Worm (Caenorhabditis elegans) whole organism, late embryonic: ENCODE data around the gene F35E8.6.

Source experiments
- C08G9.2 ChIP-seq: sonication (generic microtip); optimal IDR thresholded peaks from 2 replicates; lab custom pipeline; 2016; ENCODE audit warnings: mild to moderate bottlenecking, missing genetic modification characterization, moderate library complexity, missing compliant biosample characterization
- C38D4.7 ChIP-seq: fragments of 200-800 bp; sonication (Bioruptor generic); optimal IDR thresholded peaks from 2 replicates; lab custom pipeline; 2018; ENCODE audit warnings: mild to moderate bottlenecking, missing genetic modification characterization, moderate library complexity, missing compliant biosample characterization
- F13H6.1 ChIP-seq: sonication (generic microtip); optimal IDR thresholded peaks from 2 replicates; lab custom pipeline; 2016; ENCODE audit warnings: missing genetic modification characterization, missing compliant biosample characterization
- T23F11.4 ChIP-seq: fragments of 200-800 bp; sonication (Bioruptor generic); optimal IDR thresholded peaks from 2 replicates; lab custom pipeline; 2018; ENCODE audit warnings: mild to moderate bottlenecking, missing genetic modification characterization, missing compliant biosample characterization
- ceh-14 ChIP-seq: sonication (generic microtip); optimal IDR thresholded peaks from 2 replicates; lab custom pipeline; 2016; ENCODE audit warnings: missing genotype, missing genetic modification characterization, missing compliant biosample characterization
- ceh-19 ChIP-seq: fragments of 200-800 bp; sonication (Bioruptor generic); optimal IDR thresholded peaks from 2 replicates; lab custom pipeline; 2018; ENCODE audit warnings: mild to moderate bottlenecking, missing genetic modification characterization, missing compliant biosample characterization
- ceh-22 ChIP-seq: sonication (generic microtip); optimal IDR thresholded peaks from 2 replicates; lab custom pipeline; 2017; ENCODE audit warnings: missing biosample characterization, missing genetic modification characterization
- ceh-24 ChIP-seq: sonication (generic microtip); optimal IDR thresholded peaks from 2 replicates; lab custom pipeline; 2016; ENCODE audit warnings: mild to moderate bottlenecking, missing genetic modification characterization, missing compliant biosample characterization
- ceh-30 ChIP-seq: fragments of 150-350 bp; optimal IDR thresholded peaks from 2 replicates; lab custom pipeline; 2014; ENCODE audit warnings: missing biosample characterization, missing genetic modification characterization
- ceh-34 ChIP-seq: sonication (generic microtip); optimal IDR thresholded peaks from 2 replicates; lab custom pipeline; 2016; ENCODE audit warnings: mild to moderate bottlenecking, missing genetic modification characterization, missing compliant biosample characterization
- ceh-6 ChIP-seq: fragments of 200-800 bp; sonication (Bioruptor generic); optimal IDR thresholded peaks from 2 replicates; lab custom pipeline; 2018; ENCODE audit warnings: mild to moderate bottlenecking, missing genetic modification characterization, missing compliant biosample characterization
- che-1 ChIP-seq: sonication (generic microtip); optimal IDR thresholded peaks from 2 replicates; lab custom pipeline; 2016; ENCODE audit warnings: mild to moderate bottlenecking, missing genetic modification characterization, missing compliant biosample characterization
- dmd-4 ChIP-seq: sonication (generic microtip); optimal IDR thresholded peaks from 2 replicates; lab custom pipeline; 2016; ENCODE audit warnings: borderline replicate concordance, missing genetic modification characterization, missing compliant biosample characterization
- elt-2 ChIP-seq: sonication (generic microtip); optimal IDR thresholded peaks from 2 replicates; lab custom pipeline; 2016; ENCODE audit warnings: missing genetic modification reagents, missing genetic modification characterization, missing compliant biosample characterization
- eyg-1 ChIP-seq: sonication (generic microtip); optimal IDR thresholded peaks from 2 replicates; lab custom pipeline; 2016; ENCODE audit warnings: missing genotype, missing genetic modification characterization, missing compliant biosample characterization
- fkh-10 ChIP-seq: fragments of 150-350 bp; optimal IDR thresholded peaks from 2 replicates; lab custom pipeline; 2014; ENCODE audit warnings: missing biosample characterization, missing genetic modification reagents, missing genetic modification characterization
- fkh-6 ChIP-seq: sonication (generic microtip); optimal IDR thresholded peaks from 2 replicates; lab custom pipeline; 2016; ENCODE audit warnings: missing genetic modification characterization, missing compliant biosample characterization
- gmeb-2 ChIP-seq: sonication (generic microtip); optimal IDR thresholded peaks from 2 replicates; lab custom pipeline; 2016; ENCODE audit warnings: missing genetic modification characterization, inconsistent platforms, missing compliant biosample characterization
- hlh-15 ChIP-seq: sonication (generic microtip); optimal IDR thresholded peaks from 2 replicates; lab custom pipeline; 2016; ENCODE audit warnings: missing genetic modification characterization, missing compliant biosample characterization
- hlh-30 ChIP-seq: sonication (generic microtip); optimal IDR thresholded peaks from 2 replicates; lab custom pipeline; 2017; ENCODE audit warnings: antibody characterized with exemption, missing genetic modification characterization, missing compliant biosample characterization; ENCODE audit not compliant: insufficient read depth
- hlh-6 ChIP-seq: sonication (generic microtip); optimal IDR thresholded peaks from 2 replicates; lab custom pipeline; 2016; ENCODE audit warnings: missing genotype, missing genetic modification characterization, missing compliant biosample characterization
- hlh-8 ChIP-seq: sonication (generic microtip); optimal IDR thresholded peaks from 2 replicates; lab custom pipeline; 2016; ENCODE audit warnings: missing genotype, missing genetic modification characterization, missing compliant biosample characterization
- lim-6 ChIP-seq: sonication (generic microtip); optimal IDR thresholded peaks from 2 replicates; lab custom pipeline; 2016; ENCODE audit warnings: missing genetic modification characterization, missing compliant biosample characterization
- madf-2 ChIP-seq: sonication (generic microtip); optimal IDR thresholded peaks from 2 replicates; lab custom pipeline; 2017; ENCODE audit warnings: missing genetic modification characterization, missing compliant biosample characterization
- nfya-1 ChIP-seq: sonication (generic microtip); optimal IDR thresholded peaks from 2 replicates; lab custom pipeline; 2017; ENCODE audit warnings: missing genetic modification characterization, mild to moderate bottlenecking, missing compliant biosample characterization, antibody characterized with exemption, moderate library complexity
- nhr-11 ChIP-seq: fragments of 150-350 bp; optimal IDR thresholded peaks from 2 replicates; lab custom pipeline; 2014; ENCODE audit warnings: missing biosample characterization, missing genetic modification characterization
- odd-2 ChIP-seq: sonication (generic microtip); optimal IDR thresholded peaks from 2 replicates; lab custom pipeline; 2017; ENCODE audit warnings: antibody characterized with exemption, mild to moderate bottlenecking, missing genetic modification characterization, missing compliant biosample characterization
- pag-3 ChIP-seq: sonication (generic microtip); optimal IDR thresholded peaks from 2 replicates; lab custom pipeline; 2016; ENCODE audit warnings: missing compliant biosample characterization, missing genetic modification characterization, borderline replicate concordance
- pat-9 ChIP-seq: fragments of 200-800 bp; sonication (Bioruptor generic); optimal IDR thresholded peaks from 2 replicates; lab custom pipeline; 2018; ENCODE audit warnings: mild to moderate bottlenecking, missing genetic modification characterization, moderate library complexity, missing compliant biosample characterization
- pha-4 ChIP-seq: fragments of 150-350 bp; optimal IDR thresholded peaks from 2 replicates; lab custom pipeline; 2018; ENCODE audit warnings: missing biosample characterization, missing genetic modification reagents, missing genetic modification characterization
- pros-1 ChIP-seq: fragments of 150-350 bp; optimal IDR thresholded peaks from 2 replicates; lab custom pipeline; 2014; ENCODE audit warnings: missing biosample characterization, missing genetic modification reagents, missing genetic modification characterization
- ref-2 ChIP-seq: sonication (generic microtip); optimal IDR thresholded peaks from 2 replicates; lab custom pipeline; 2016; ENCODE audit warnings: missing genetic modification characterization, missing compliant biosample characterization
- sdc-2 ChIP-seq: sonication (generic microtip); optimal IDR thresholded peaks from 2 replicates; lab custom pipeline; 2016; ENCODE audit warnings: missing genotype, missing genetic modification characterization, missing compliant biosample characterization
- sox-4 ChIP-seq: sonication (generic microtip); optimal IDR thresholded peaks from 2 replicates; lab custom pipeline; 2017; ENCODE audit warnings: mild to moderate bottlenecking, missing genetic modification characterization, inconsistent platforms, missing compliant biosample characterization
- syd-9 ChIP-seq: sonication (generic microtip); optimal IDR thresholded peaks from 2 replicates; lab custom pipeline; 2016; ENCODE audit warnings: mild to moderate bottlenecking, missing genetic modification characterization, moderate library complexity, missing compliant biosample characterization
- tbx-2 ChIP-seq: sonication (generic microtip); optimal IDR thresholded peaks from 2 replicates; lab custom pipeline; 2016; ENCODE audit warnings: missing genetic modification characterization, missing compliant biosample characterization
- unc-55 ChIP-seq: sonication (generic microtip); optimal IDR thresholded peaks from 2 replicates; lab custom pipeline; 2017; ENCODE audit warnings: missing biosample characterization, missing genetic modification reagents, missing genetic modification characterization
- unc-86 ChIP-seq: sonication (generic microtip); optimal IDR thresholded peaks from 2 replicates; lab custom pipeline; 2016; ENCODE audit warnings: missing genetic modification characterization, missing compliant biosample characterization
- zip-5 ChIP-seq: sonication (generic microtip); optimal IDR thresholded peaks from 2 replicates; lab custom pipeline; 2016; ENCODE audit warnings: missing genetic modification characterization, missing compliant biosample characterization
- ztf-16 ChIP-seq: sonication (generic microtip); optimal IDR thresholded peaks from 2 replicates; lab custom pipeline; 2017; ENCODE audit warnings: missing genetic modification characterization, missing compliant biosample characterization

The F35E8.6 gene

ce11 chrV:15880033-15880432 is 31.9 kb upstream of the F35E8.6 start:
- no peak for TF ChIP-seq eyg-1
- no peak for TF ChIP-seq fkh-10
- TF ChIP-seq zip-5 (tag; lab: Kevin White, UChicago): no peak
- TF ChIP-seq tbx-2 (tag; lab: Kevin White, UChicago): no peak
- no peak for TF ChIP-seq C08G9.2
- TF ChIP-seq pag-3 (tag; lab: Kevin White, UChicago): no peak
- no peak for TF ChIP-seq ceh-6 (GFP tag; lab: Kevin White, UChicago)
- no peak for TF ChIP-seq sdc-2
- no peak for TF ChIP-seq ceh-30 (tag; lab: Kevin White, UChicago)
- TF ChIP-seq syd-9 (tag; lab: Kevin White, UChicago): no peak
- TF ChIP-seq lim-6 (tag; lab: Kevin White, UChicago): no peak
- TF ChIP-seq pros-1 (tag; lab: Kevin White, UChicago): no peak
- TF ChIP-seq sox-4 (tag; lab: Kevin White, UChicago): no peak
- no peak for TF ChIP-seq hlh-30 (tag; lab: Kevin White, UChicago)
- no peak for TF ChIP-seq F13H6.1
- no peak for TF ChIP-seq pat-9
- TF ChIP-seq ceh-14: no peak
- no peak for TF ChIP-seq unc-55 (GFP tag; lab: Kevin White, UChicago)

DNA sequence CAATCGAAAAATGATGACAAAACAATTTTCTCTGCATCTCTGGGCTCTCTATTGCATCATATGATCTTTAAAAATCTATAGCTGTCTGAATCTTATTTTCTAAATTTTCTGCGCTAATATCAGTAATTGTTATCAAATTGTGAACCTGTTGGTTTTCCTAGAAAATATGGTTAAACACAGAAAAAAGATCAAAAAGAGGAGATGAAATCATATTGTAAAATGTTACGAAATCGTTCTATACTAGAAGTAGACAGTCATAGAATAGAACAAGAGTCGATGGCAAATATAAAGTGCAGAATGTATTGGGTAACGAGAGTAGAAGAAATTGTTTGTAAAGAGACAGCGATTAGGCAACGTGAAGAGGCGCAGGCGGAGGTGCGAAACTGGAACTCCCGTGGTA is 31.2 kb upstream of the F35E8.6 start:
- TF ChIP-seq elt-2 (tag; lab: Kevin White, UChicago): peak; percentile 32
- no peak for TF ChIP-seq syd-9 (tag; lab: Kevin White, UChicago)

ce11 chrV:15884698-15885097 is 27.2 kb upstream of the F35E8.6 start, which contains the start of gene oac-42:
Gene oac-42, minus strand, starts transcription at chrV:15884798.
- TF ChIP-seq ceh-19 (GFP tag; lab: Kevin White, UChicago) (no peak), dmd-4 (tag; lab: Kevin White, UChicago) (no peak), zip-5 (tag; lab: Kevin White, UChicago) (no peak), ceh-34 (no peak), gmeb-2 (tag; lab: Kevin White, UChicago) (no peak), hlh-8 (tag; lab: Kevin White, UChicago) (no peak), odd-2 (no peak), nfya-1 (no peak), C38D4.7 (no peak), eyg-1 (no peak), fkh-10 (no peak), hlh-15 (tag; lab: Kevin White, UChicago) (no peak), ztf-16 (no peak), madf-2 (tag; lab: Kevin White, UChicago) (no peak), ceh-24 (tag; lab: Kevin White, UChicago) (no peak), ref-2 (tag; lab: Kevin White, UChicago) (no peak)

- TF ChIP-seq nhr-11 (tag; lab: Kevin White, UChicago): no peak
- TF ChIP-seq hlh-6: no peak
- TF ChIP-seq nfya-1: no peak
- TF ChIP-seq unc-86 (tag; lab: Kevin White, UChicago): no peak
- no peak for TF ChIP-seq ceh-22 (tag; lab: Kevin White, UChicago)
- no peak for TF ChIP-seq tbx-2 (tag; lab: Kevin White, UChicago)
- no peak for TF ChIP-seq pha-4 (tag; lab: Kevin White, UChicago)
- no peak for TF ChIP-seq T23F11.4
- no peak for TF ChIP-seq pat-9
- no peak for TF ChIP-seq fkh-6
- TF ChIP-seq che-1 (tag; lab: Kevin White, UChicago): no peak
These were observed 26.0 kb upstream of the F35E8.6 start, which contains the start of gene T06C12.9 for ce11 chrV:15885967-15886366. Gene T06C12.9, minus strand, starts transcription at chrV:15886067.
